Fruit fly (Drosophila melanogaster): ENCODE measurements around the gene CG43052.

DNA sequence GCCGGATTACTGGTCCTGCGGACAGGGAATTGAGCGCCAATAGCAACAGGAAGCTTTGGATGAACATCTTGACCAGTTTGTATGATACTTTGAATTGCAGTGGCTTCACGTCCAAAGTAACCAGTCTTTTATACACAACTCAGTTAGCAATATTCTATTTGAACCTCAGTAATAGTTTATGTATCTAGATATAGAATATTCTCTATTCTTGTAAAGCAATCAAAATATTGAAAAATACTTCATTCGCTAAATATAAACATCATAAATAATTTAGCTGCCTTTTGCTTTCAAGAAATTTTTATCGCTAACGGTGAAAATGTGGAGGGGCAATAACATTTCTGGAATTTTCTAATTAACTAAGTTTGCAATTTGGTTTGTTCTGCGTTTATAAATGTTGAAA is 5.3 kb upstream of the CG43052 start, which contains the start of gene Send2:
- TF ChIP-seq achi (GFP tag; optimal IDR thresholded peaks at IDR 0.05), result no peak
- no peak for TF ChIP-seq Lpt (GFP tag; optimal IDR thresholded peaks at IDR 0.05)
- no peak for TF ChIP-seq CG6854 (GFP tag; optimal IDR thresholded peaks at IDR 0.05)
- TF ChIP-seq fkh (GFP tag; optimal IDR thresholded peaks at IDR 0.05), result no peak
- TF ChIP-seq Hr4 (GFP tag; optimal IDR thresholded peaks at IDR 0.05), result no peak
- TF ChIP-seq net (GFP tag; optimal IDR thresholded peaks at IDR 0.05), result no peak
- no peak for TF ChIP-seq CG10631 (GFP tag; optimal IDR thresholded peaks at IDR 0.05)
- no peak for TF ChIP-seq CG11902 (GFP tag; optimal IDR thresholded peaks at IDR 0.05)
- TF ChIP-seq CG34406 (GFP tag; optimal IDR thresholded peaks at IDR 0.05), result no peak
- no peak for TF ChIP-seq fd59A (GFP tag; optimal IDR thresholded peaks at IDR 0.05)
- TF ChIP-seq vri (GFP tag; optimal IDR thresholded peaks at IDR 0.05), result no peak
- TF ChIP-seq CG8319 (GFP tag; optimal IDR thresholded peaks at IDR 0.05), result no peak
